Worm (Caenorhabditis elegans) whole organism, L4 larva: ENCODE measurements around the gene T19C3.5.

ENCODE experiments used
- D1046.2 ChIP-seq: fragments of 200-800 bp; sonication (Bioruptor generic); IDR thresholded peaks from 2 replicates; pipeline ENCODE4 v1.3.6; 2022; ENCODE audit warnings: missing genetic modification characterization, missing compliant biosample characterization
- F10B5.3 ChIP-seq: sonication (generic microtip); optimal IDR thresholded peaks from 2 replicates; lab custom pipeline; 2016; ENCODE audit warnings: mild to moderate bottlenecking, missing genetic modification characterization, missing compliant biosample characterization
- F37D6.2 ChIP-seq: sonication (generic microtip); optimal IDR thresholded peaks from 2 replicates; lab custom pipeline; 2016; ENCODE audit warnings: mild to moderate bottlenecking, missing genetic modification characterization, missing compliant biosample characterization
- F49E8.2 ChIP-seq: sonication (generic microtip); optimal IDR thresholded peaks from 2 replicates; lab custom pipeline; 2016; ENCODE audit warnings: missing compliant biosample characterization, mild to moderate bottlenecking, missing genetic modification characterization, borderline replicate concordance
- R02D3.7 ChIP-seq: fragments of 150-350 bp; sonication (generic microtip); optimal IDR thresholded peaks from 3 replicates; lab custom pipeline; 2014; ENCODE audit warnings: missing biosample characterization, missing genetic modification characterization
- Y5F2A.4 ChIP-seq: fragments of 200-800 bp; sonication (Bioruptor generic); optimal IDR thresholded peaks from 2 replicates; lab custom pipeline; 2018; ENCODE audit warnings: mild to moderate bottlenecking, missing genetic modification characterization, missing compliant biosample characterization
- aha-1 ChIP-seq: fragments of 150-350 bp; peaks from one replicate; lab custom pipeline; 2014; ENCODE audit warnings: missing biosample characterization, missing genetic modification characterization
- ama-1 ChIP-seq: fragments of 150-350 bp; optimal IDR thresholded peaks from 2 replicates; lab custom pipeline; 2014; ENCODE audit warnings: inconsistent platforms, mixed read lengths
- attf-4 ChIP-seq: sonication (generic microtip); optimal IDR thresholded peaks from 3 replicates; lab custom pipeline; 2017; ENCODE audit warnings: missing biosample characterization, missing genetic modification characterization
- ceh-62 ChIP-seq: sonication (generic microtip); optimal IDR thresholded peaks from 2 replicates; lab custom pipeline; 2017; ENCODE audit warnings: missing biosample characterization, missing genetic modification characterization
- ctbp-1 ChIP-seq: fragments of 200-800 bp; sonication (Bioruptor generic); IDR thresholded peaks from 2 replicates; pipeline ENCODE4 v1.3.6; 2022; ENCODE audit warnings: missing genetic modification reagents, missing genetic modification characterization, missing compliant biosample characterization
- daf-12 ChIP-seq: fragments of 150-350 bp; optimal IDR thresholded peaks from 2 replicates; lab custom pipeline; 2014; ENCODE audit warnings: missing biosample characterization, missing genetic modification reagents, missing genetic modification characterization
- daf-19 ChIP-seq: fragments of 200-800 bp; sonication (Bioruptor generic); conservative IDR thresholded peaks from 2 replicates; pipeline ENCODE4 v1.3.6; 2022; ENCODE audit warnings: missing genetic modification characterization, missing compliant biosample characterization
- dmd-6 ChIP-seq: fragments of 200-800 bp; sonication (Bioruptor generic); IDR thresholded peaks from 2 replicates; pipeline ENCODE4 v1.3.6; 2022; ENCODE audit warnings: missing genetic modification reagents, missing genetic modification characterization, missing compliant biosample characterization
- dmd-8 ChIP-seq: fragments of 200-800 bp; sonication (Bioruptor generic); IDR thresholded peaks from 2 replicates; pipeline ENCODE4 v1.3.6; 2022; ENCODE audit warnings: missing genetic modification characterization, missing compliant biosample characterization
- duxl-1 ChIP-seq: sonication (generic microtip); optimal IDR thresholded peaks from 2 replicates; lab custom pipeline; 2016; ENCODE audit warnings: mild to moderate bottlenecking, missing genetic modification characterization, moderate library complexity, missing compliant biosample characterization; ENCODE audit not compliant: poor library complexity
- dve-1 ChIP-seq: sonication (generic microtip); optimal IDR thresholded peaks from 2 replicates; lab custom pipeline; 2017; ENCODE audit warnings: antibody characterized with exemption, mild to moderate bottlenecking, missing genetic modification characterization, missing compliant biosample characterization; ENCODE audit not compliant: insufficient read depth
- egl-43 ChIP-seq: fragments of 200-800 bp; sonication (Bioruptor generic); IDR thresholded peaks from 2 replicates; pipeline ENCODE4 v1.3.6; 2022; ENCODE audit warnings: missing genetic modification reagents, missing genetic modification characterization, missing compliant biosample characterization
- fkh-10 ChIP-seq: fragments of 150-350 bp; optimal IDR thresholded peaks from 2 replicates; lab custom pipeline; 2014; ENCODE audit warnings: missing biosample characterization, missing genetic modification reagents, missing genetic modification characterization
- gei-8 ChIP-seq: fragments of 200-800 bp; sonication (Bioruptor generic); optimal IDR thresholded peaks from 2 replicates; lab custom pipeline; 2018; ENCODE audit warnings: mild to moderate bottlenecking, missing genetic modification characterization, missing compliant biosample characterization
- hlh-11 ChIP-seq: fragments of 200-800 bp; sonication (Bioruptor generic); optimal IDR thresholded peaks from 2 replicates; lab custom pipeline; 2018; ENCODE audit warnings: mild to moderate bottlenecking, missing genetic modification characterization, missing compliant biosample characterization
- hlh-30 ChIP-seq: sonication (generic microtip); optimal IDR thresholded peaks from 2 replicates; lab custom pipeline; 2017; ENCODE audit warnings: antibody characterized with exemption, mild to moderate bottlenecking, missing genetic modification characterization, missing compliant biosample characterization; ENCODE audit not compliant: insufficient read depth
- hmg-1.1 ChIP-seq: fragments of 200-800 bp; sonication (Bioruptor generic); IDR thresholded peaks from 2 replicates; pipeline ENCODE4 v1.3.6; 2022; ENCODE audit warnings: missing genetic modification reagents, missing genetic modification characterization, missing compliant biosample characterization
- lim-7 ChIP-seq: fragments of 200-800 bp; sonication (Bioruptor generic); IDR thresholded peaks from 2 replicates; pipeline ENCODE4 v1.3.6; 2022; ENCODE audit warnings: missing genetic modification characterization, missing compliant biosample characterization
- lin-15B ChIP-seq: fragments of 150-350 bp; sonication (generic microtip); optimal IDR thresholded peaks from 3 replicates; lab custom pipeline; 2014; ENCODE audit warnings: missing biosample characterization, missing genetic modification characterization
- lin-29 ChIP-seq: fragments of 200-800 bp; sonication (Bioruptor generic); IDR thresholded peaks from 2 replicates; pipeline ENCODE4 v1.3.6; 2022; ENCODE audit warnings: missing genetic modification reagents, missing genetic modification characterization, missing compliant biosample characterization
- lin-39 ChIP-seq: fragments of 150-350 bp; optimal IDR thresholded peaks from 2 replicates; lab custom pipeline; 2014; ENCODE audit warnings: missing biosample characterization, missing genetic modification reagents, missing genetic modification characterization
- mdl-1 ChIP-seq, 2 experiments: fragments of 150-350 bp in 1 of 2; sonication (generic microtip) in 1 of 2; optimal IDR thresholded peaks; 2 replicates each; lab custom pipeline; 2014 to 2017; ENCODE audit warnings: missing biosample characterization in 2 of 2, missing genetic modification characterization in 2 of 2
- mep-1 ChIP-seq: fragments of 150-350 bp; sonication (generic microtip); optimal IDR thresholded peaks from 3 replicates; lab custom pipeline; 2014; ENCODE audit warnings: missing biosample characterization, missing genetic modification characterization
- mxl-3 ChIP-seq: fragments of 200-800 bp; sonication (Bioruptor generic); optimal IDR thresholded peaks from 2 replicates; lab custom pipeline; 2018; ENCODE audit warnings: mild to moderate bottlenecking, missing genetic modification characterization, missing compliant biosample characterization
- nhr-10 ChIP-seq: fragments of 150-350 bp; optimal IDR thresholded peaks from 2 replicates; lab custom pipeline; 2014; ENCODE audit warnings: missing biosample characterization, missing genetic modification characterization
- nhr-237 ChIP-seq: sonication (generic microtip); optimal IDR thresholded peaks from 2 replicates; lab custom pipeline; 2017; ENCODE audit warnings: missing biosample characterization, missing genetic modification characterization
- nhr-41 ChIP-seq: fragments of 200-800 bp; sonication (Bioruptor generic); IDR thresholded peaks from 2 replicates; pipeline ENCODE4 v1.3.6; 2022; ENCODE audit warnings: missing genetic modification reagents, missing genetic modification characterization, missing compliant biosample characterization
- nhr-48 ChIP-seq: sonication (generic microtip); optimal IDR thresholded peaks from 2 replicates; lab custom pipeline; 2016; ENCODE audit warnings: mild to moderate bottlenecking, missing genetic modification characterization, missing compliant biosample characterization
- nhr-76 ChIP-seq: fragments of 150-350 bp; optimal IDR thresholded peaks from 2 replicates; lab custom pipeline; 2014; ENCODE audit warnings: missing biosample characterization, missing genetic modification characterization
- php-3 ChIP-seq: fragments of 200-800 bp; sonication (Bioruptor generic); IDR thresholded peaks from 2 replicates; pipeline ENCODE4 v1.3.6; 2022; ENCODE audit warnings: missing genetic modification reagents, missing genetic modification characterization, missing compliant biosample characterization
- pqm-1 ChIP-seq: sonication (generic microtip); optimal IDR thresholded peaks from 2 replicates; lab custom pipeline; 2017; ENCODE audit warnings: missing biosample characterization, missing genetic modification characterization
- rbr-2 ChIP-seq: sonication (generic microtip); optimal IDR thresholded peaks from 2 replicates; lab custom pipeline; 2016; ENCODE audit warnings: missing genotype, missing genetic modification characterization, missing compliant biosample characterization
- saeg-2 ChIP-seq: fragments of 200-800 bp; sonication (Bioruptor generic); IDR thresholded peaks from 2 replicates; pipeline ENCODE4 v1.3.6; 2022; ENCODE audit warnings: missing genetic modification reagents, missing genetic modification characterization, missing compliant biosample characterization
- set-16 ChIP-seq: fragments of 200-800 bp; sonication (Bioruptor generic); IDR thresholded peaks from 2 replicates; pipeline ENCODE4 v1.3.6; 2022; ENCODE audit warnings: missing genetic modification reagents, missing genetic modification characterization, missing compliant biosample characterization
- snpc-1.2 ChIP-seq: fragments of 200-800 bp; sonication (Bioruptor generic); IDR thresholded peaks from 2 replicates; pipeline ENCODE4 v1.3.6; 2022; ENCODE audit warnings: missing genetic modification reagents, missing genetic modification characterization, missing compliant biosample characterization
- snpc-4 ChIP-seq: fragments of 150-350 bp; optimal IDR thresholded peaks from 2 replicates; lab custom pipeline; 2014; ENCODE audit warnings: missing biosample characterization, missing genetic modification characterization
- spr-1 ChIP-seq: sonication (generic microtip); optimal IDR thresholded peaks from 2 replicates; lab custom pipeline; 2016; ENCODE audit warnings: mild to moderate bottlenecking, missing genetic modification characterization, missing compliant biosample characterization
- tag-97 ChIP-seq: fragments of 200-800 bp; sonication (Bioruptor generic); IDR thresholded peaks from 2 replicates; pipeline ENCODE4 v1.3.6; 2022; ENCODE audit warnings: missing genetic modification characterization, missing compliant biosample characterization
- tra-1 ChIP-seq: fragments of 200-800 bp; sonication (Bioruptor generic); IDR thresholded peaks from 2 replicates; pipeline ENCODE4 v1.3.6; 2022; ENCODE audit warnings: missing genetic modification reagents, missing genetic modification characterization, missing compliant biosample characterization
- unc-62 ChIP-seq, 3 experiments: fragments of 150-350 bp in 1 of 3; sonication (generic microtip); optimal IDR thresholded peaks in 2 of 3; peaks in 1 of 3; 1 replicate in 1 of 3; 2 replicates in 2 of 3; lab custom pipeline; 2014 to 2017; ENCODE audit warnings: missing biosample characterization in 3 of 3, missing genetic modification characterization in 3 of 3, missing genetic modification reagents in 3 of 3, missing genotype in 1 of 3
- vab-7 ChIP-seq: fragments of 200-800 bp; sonication (Bioruptor generic); IDR thresholded peaks from 2 replicates; pipeline ENCODE4 v1.3.6; 2022; ENCODE audit warnings: missing genetic modification reagents, missing genetic modification characterization, missing compliant biosample characterization
- zfp-2 ChIP-seq: sonication (generic microtip); optimal IDR thresholded peaks from 2 replicates; lab custom pipeline; 2016; ENCODE audit warnings: mild to moderate bottlenecking, missing genetic modification characterization, missing compliant biosample characterization
- zfp-3 ChIP-seq: fragments of 200-800 bp; sonication (Bioruptor generic); conservative IDR thresholded peaks from 2 replicates; pipeline ENCODE4 v1.3.6; 2022; ENCODE audit warnings: missing genetic modification reagents, missing genetic modification characterization, missing compliant biosample characterization
- ztf-11 ChIP-seq: fragments of 150-350 bp; optimal IDR thresholded peaks from 2 replicates; lab custom pipeline; 2014; ENCODE audit warnings: missing biosample characterization, missing genetic modification characterization

The T19C3.5 gene

DNA sequence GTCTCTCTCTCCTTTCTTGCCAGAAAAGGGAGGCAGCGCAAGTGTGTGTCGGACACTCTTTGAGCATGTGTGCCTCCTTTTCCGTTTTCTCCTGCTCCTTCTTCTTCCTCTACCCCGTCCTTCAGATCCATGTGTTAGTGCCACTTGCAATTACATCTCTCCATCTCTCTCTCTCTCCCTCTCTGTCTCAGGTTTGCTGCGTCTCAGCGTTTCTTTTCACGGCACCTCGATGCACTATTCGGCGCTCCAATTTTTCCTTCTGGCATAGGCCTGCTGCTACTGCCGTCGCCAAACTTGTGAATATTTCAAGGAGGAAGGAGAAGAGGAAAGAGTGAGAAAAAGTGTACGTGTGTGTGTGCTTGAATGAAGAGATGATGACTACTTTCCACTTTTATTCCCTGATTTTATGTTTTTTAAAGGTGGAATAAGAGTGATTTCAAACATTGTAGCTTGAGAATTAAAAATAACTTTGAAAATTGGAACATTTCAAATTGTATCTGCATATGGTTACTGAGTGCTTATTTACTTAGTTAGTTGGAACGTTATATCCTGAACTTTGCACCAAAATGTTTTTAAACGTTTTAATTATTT is 40.7 kb upstream of the T19C3.5 start, which contains the start of gene W02B3.3 (continued):
- no peak for TF ChIP-seq dmd-8 (GFP tag; lab: Robert Waterston, UW)
- TF ChIP-seq ctbp-1 (GFP tag; lab: Robert Waterston, UW), result peak; percentile 84
- TF ChIP-seq dve-1 (tag; lab: Kevin White, UChicago), result no peak
- no peak for TF ChIP-seq lin-39 (tag; lab: Kevin White, UChicago)
- no peak for TF ChIP-seq Y5F2A.4 (GFP tag; lab: Kevin White, UChicago)
- TF ChIP-seq fkh-10 (GFP tag; lab: Kevin White, UChicago), result peak; percentile 84
- peak; percentile 0 for TF ChIP-seq mxl-3 (GFP tag; lab: Kevin White, UChicago)
- TF ChIP-seq nhr-41 (GFP tag; lab: Robert Waterston, UW), result no peak
- TF ChIP-seq lim-7, result no peak
- no peak for TF ChIP-seq tra-1 (GFP tag; lab: Robert Waterston, UW)
- peak; percentile 74 for TF ChIP-seq hlh-30 (tag; lab: Kevin White, UChicago)
- TF ChIP-seq nhr-237, result no peak
- TF ChIP-seq nhr-10, result no peak
- no peak for TF ChIP-seq lin-29 (GFP tag; lab: Robert Waterston, UW)
- TF ChIP-seq ztf-11 (tag; lab: Kevin White, UChicago), result no peak
- TF ChIP-seq hlh-11, result peak; percentile 31
- no peak for TF ChIP-seq vab-7 (GFP tag; lab: Robert Waterston, UW)
- no peak for TF ChIP-seq ceh-62 (tag; lab: Kevin White, UChicago)
- TF ChIP-seq rbr-2, result peak; percentile 78
- TF ChIP-seq F37D6.2, result peak; percentile 47
- no peak for TF ChIP-seq F10B5.3 (tag; lab: Kevin White, UChicago)
- no peak for TF ChIP-seq nhr-48 (tag; lab: Kevin White, UChicago)
- no peak for TF ChIP-seq F49E8.2 (tag; lab: Kevin White, UChicago)
- peak in 1 of 2 experiments; percentile 94 for TF ChIP-seq unc-62 (GFP tag; optimal IDR thresholded peaks at IDR 0.05 in 1 of 2; lab: Kevin White, UChicago)
- TF ChIP-seq unc-62 (tag; optimal IDR thresholded peaks at IDR 0.05; lab: Kevin White, UChicago), result no peak
- TF ChIP-seq R02D3.7, result no peak
- no peak for TF ChIP-seq pqm-1
- TF ChIP-seq daf-12 (tag; lab: Kevin White, UChicago), result no peak
- TF ChIP-seq lin-15B (tag; lab: Kevin White, UChicago), result no peak
- TF ChIP-seq spr-1 (tag; lab: Kevin White, UChicago), result no peak
- TF ChIP-seq mdl-1 (tag; optimal IDR thresholded peaks at IDR 0.05; lab: Kevin White, UChicago), result peak; percentile 10 to 66
- no peak for TF ChIP-seq ama-1 (lab: Kevin White, UChicago)
- peak; percentile 57; the same call in 1 of the 2 replicates for TF ChIP-seq egl-43
- no peak for TF ChIP-seq D1046.2 (GFP tag; lab: Robert Waterston, UW)
- no peak for TF ChIP-seq gei-8
- TF ChIP-seq nhr-76 (tag; lab: Kevin White, UChicago), result no peak
- TF ChIP-seq php-3 (GFP tag; lab: Robert Waterston, UW), result no peak
- TF ChIP-seq hmg-1.1, result peak; percentile 78
- no peak for TF ChIP-seq daf-19 (GFP tag; lab: Robert Waterston, UW)
- peak; percentile 79 for TF ChIP-seq mep-1
- no peak for TF ChIP-seq snpc-1.2 (GFP tag; lab: Robert Waterston, UW)
- TF ChIP-seq zfp-3 (GFP tag; lab: Robert Waterston, UW), result no peak
- no peak for TF ChIP-seq zfp-2 (tag; lab: Kevin White, UChicago)
- TF ChIP-seq tag-97 (GFP tag; lab: Robert Waterston, UW), result no peak
- TF ChIP-seq set-16 (GFP tag; lab: Robert Waterston, UW), result peak; percentile 59
- peak; percentile 26; the same call in 1 of the 2 replicates for TF ChIP-seq dmd-6 (GFP tag; lab: Robert Waterston, UW)
- TF ChIP-seq aha-1 (tag; lab: Kevin White, UChicago), result peak; percentile 97
- TF ChIP-seq snpc-4 (tag; lab: Kevin White, UChicago), result no peak
- no peak for TF ChIP-seq duxl-1
- no peak for TF ChIP-seq saeg-2 (GFP tag; lab: Robert Waterston, UW)
- no peak for TF ChIP-seq attf-4 (tag; lab: Kevin White, UChicago)
